Worm (Caenorhabditis elegans) whole organism, L1 larva: ENCODE measurements around the gene str-140.
A peak's percentile ranks its signal among the peaks of the same experiment; 100 is the strongest.

Experiments
- C04F5.9 ChIP-seq: sonication (generic microtip); optimal IDR thresholded peaks from 2 replicates; lab custom pipeline; 2016; ENCODE audit warnings: missing genetic modification characterization, missing compliant biosample characterization
- C34B4.2 ChIP-seq: sonication (generic microtip); optimal IDR thresholded peaks from 2 replicates; lab custom pipeline; 2017; ENCODE audit warnings: mild to moderate bottlenecking, missing genetic modification characterization, missing compliant biosample characterization
- aha-1 ChIP-seq: fragments of 150-350 bp; optimal IDR thresholded peaks from 2 replicates; lab custom pipeline; 2014; ENCODE audit warnings: missing biosample characterization, missing genetic modification characterization
- blmp-1 ChIP-seq: fragments of 150-350 bp; optimal IDR thresholded peaks from 2 replicates; lab custom pipeline; 2014; ENCODE audit warnings: missing biosample characterization, missing genetic modification characterization
- ceh-63 ChIP-seq: fragments of 200-800 bp; sonication (Bioruptor generic); optimal IDR thresholded peaks from 2 replicates; lab custom pipeline; 2018; ENCODE audit warnings: mild to moderate bottlenecking, missing genetic modification characterization, missing compliant biosample characterization
- ceh-8 ChIP-seq: fragments of 200-800 bp; sonication (Bioruptor generic); optimal IDR thresholded peaks from 2 replicates; lab custom pipeline; 2018; ENCODE audit warnings: mild to moderate bottlenecking, missing genetic modification characterization, moderate library complexity, missing compliant biosample characterization
- ceh-82 ChIP-seq, 3 experiments: fragments of 150-350 bp in 1 of 3; sonication (generic microtip) in 2 of 3; optimal IDR thresholded peaks; 2 replicates each; lab custom pipeline; 2014 to 2017; ENCODE audit warnings: missing biosample characterization in 3 of 3, missing genetic modification characterization in 3 of 3
- ces-1 ChIP-seq: fragments of 150-350 bp; optimal IDR thresholded peaks from 2 replicates; lab custom pipeline; 2014; ENCODE audit warnings: missing biosample characterization, missing genetic modification reagents, missing genetic modification characterization
- dsc-1 ChIP-seq: sonication (generic microtip); optimal IDR thresholded peaks from 2 replicates; lab custom pipeline; 2016; ENCODE audit warnings: mild to moderate bottlenecking, missing genetic modification characterization, missing compliant biosample characterization
- efl-1 ChIP-seq, 4 experiments: fragments of 150-350 bp; optimal IDR thresholded peaks in 3 of 4; peaks in 1 of 4; 1 replicate in 1 of 4; 2 replicates in 3 of 4; lab custom pipeline; 2014; ENCODE audit warnings: missing biosample characterization in 2 of 4, missing genetic modification characterization in 2 of 4, missing genetic modification reagents in 2 of 4
- elt-3 ChIP-seq, 6 experiments: fragments of 150-350 bp in 1 of 6; sonication (generic microtip); optimal IDR thresholded peaks; 2 replicates each; lab custom pipeline; 2017 to 2018; ENCODE audit warnings: missing biosample characterization in 6 of 6, missing genetic modification characterization in 6 of 6, inconsistent platforms in 1 of 6
- fkh-10 ChIP-seq: sonication (generic microtip); optimal IDR thresholded peaks from 2 replicates; lab custom pipeline; 2017; ENCODE audit warnings: missing biosample characterization, missing genetic modification reagents, missing genetic modification characterization
- grh-1 ChIP-seq: fragments of 200-800 bp; sonication (Bioruptor generic); IDR thresholded peaks from 2 replicates; pipeline ENCODE4 v1.3.6; 2022; ENCODE audit warnings: missing genetic modification reagents, missing genetic modification characterization, missing compliant biosample characterization
- hlh-17 ChIP-seq: fragments of 200-800 bp; sonication (Bioruptor generic); optimal IDR thresholded peaks from 2 replicates; lab custom pipeline; 2018; ENCODE audit warnings: missing genetic modification characterization, mild to moderate bottlenecking, missing compliant biosample characterization, moderate library complexity, borderline replicate concordance
- hlh-4 ChIP-seq: sonication (generic microtip); optimal IDR thresholded peaks from 2 replicates; lab custom pipeline; 2016; ENCODE audit warnings: mild to moderate bottlenecking, missing genetic modification characterization, missing compliant biosample characterization
- hpl-2 ChIP-seq: fragments of 150-350 bp; optimal IDR thresholded peaks from 2 replicates; lab custom pipeline; 2014; ENCODE audit warnings: missing biosample characterization, missing genetic modification reagents, missing genetic modification characterization
- irx-1 ChIP-seq: sonication (generic microtip); optimal IDR thresholded peaks from 2 replicates; lab custom pipeline; 2016; ENCODE audit warnings: missing genetic modification characterization, missing compliant biosample characterization
- lin-39 ChIP-seq: fragments of 150-350 bp; optimal IDR thresholded peaks from 2 replicates; lab custom pipeline; 2014; ENCODE audit warnings: missing biosample characterization, missing genetic modification reagents, missing genetic modification characterization
- nhr-11 ChIP-seq: fragments of 150-350 bp; optimal IDR thresholded peaks from 2 replicates; lab custom pipeline; 2014; ENCODE audit warnings: missing biosample characterization, missing genetic modification characterization
- nhr-12 ChIP-seq: sonication (generic microtip); optimal IDR thresholded peaks from 2 replicates; lab custom pipeline; 2017; ENCODE audit warnings: missing biosample characterization, missing genetic modification characterization
- nhr-19 ChIP-seq: fragments of 200-800 bp; sonication (Bioruptor generic); conservative IDR thresholded peaks from 2 replicates; pipeline ENCODE4 v1.3.6; 2022; ENCODE audit warnings: missing genetic modification characterization, missing compliant biosample characterization
- nhr-28 ChIP-seq: fragments of 150-350 bp; optimal IDR thresholded peaks from 2 replicates; lab custom pipeline; 2014; ENCODE audit warnings: missing biosample characterization, missing genetic modification characterization
- nhr-84 ChIP-seq: sonication (generic microtip); optimal IDR thresholded peaks from 2 replicates; lab custom pipeline; 2017; ENCODE audit warnings: missing biosample characterization, missing genetic modification characterization
- pag-3 ChIP-seq: sonication (generic microtip); optimal IDR thresholded peaks from 2 replicates; lab custom pipeline; 2017; ENCODE audit warnings: missing genetic modification characterization, mild to moderate bottlenecking, missing compliant biosample characterization, antibody characterized with exemption, borderline replicate concordance; ENCODE audit not compliant: insufficient read depth
- pqm-1 ChIP-seq: sonication (generic microtip); optimal IDR thresholded peaks from 3 replicates; lab custom pipeline; 2017; ENCODE audit warnings: missing biosample characterization, missing genetic modification characterization
- snu-23 ChIP-seq: sonication (generic microtip); optimal IDR thresholded peaks from 2 replicates; lab custom pipeline; 2016; ENCODE audit warnings: missing genetic modification characterization, missing compliant biosample characterization
- sox-4 ChIP-seq: sonication (generic microtip); optimal IDR thresholded peaks from 2 replicates; lab custom pipeline; 2016; ENCODE audit warnings: missing genetic modification characterization, missing compliant biosample characterization
- swsn-7 ChIP-seq: sonication (generic microtip); optimal IDR thresholded peaks from 2 replicates; lab custom pipeline; 2016; ENCODE audit warnings: missing genetic modification characterization, missing compliant biosample characterization
- unc-62 ChIP-seq: fragments of 150-350 bp; optimal IDR thresholded peaks from 2 replicates; lab custom pipeline; 2014; ENCODE audit warnings: missing biosample characterization, missing genetic modification reagents, missing genetic modification characterization
- unc-98 ChIP-seq: fragments of 200-800 bp; sonication (Bioruptor generic); IDR thresholded peaks from 2 replicates; pipeline ENCODE4 v1.3.6; 2022; ENCODE audit warnings: missing genetic modification characterization, missing compliant biosample characterization
- xbp-1 ChIP-seq: sonication (generic microtip); optimal IDR thresholded peaks from 2 replicates; lab custom pipeline; 2016; ENCODE audit warnings: missing genetic modification characterization, missing compliant biosample characterization
- zip-4 ChIP-seq: fragments of 200-800 bp; sonication (Bioruptor generic); optimal IDR thresholded peaks from 2 replicates; lab custom pipeline; 2018; ENCODE audit warnings: mild to moderate bottlenecking, missing genetic modification characterization, moderate library complexity, missing compliant biosample characterization
- ztf-11 ChIP-seq, 2 experiments: sonication (generic microtip); optimal IDR thresholded peaks; 2 replicates each; lab custom pipeline; 2016 to 2017; ENCODE audit warnings: missing genetic modification characterization in 2 of 2, missing biosample characterization in 1 of 2, missing compliant biosample characterization in 1 of 2
- ztf-4 ChIP-seq: fragments of 150-350 bp; optimal IDR thresholded peaks from 2 replicates; lab custom pipeline; 2014; ENCODE audit warnings: missing biosample characterization, missing genetic modification characterization

The str-140 gene

ce11 chrV:8069637-8070036, 1.9 kb upstream of the str-140 start, which contains the start of gene str-143:
Gene str-143 (minus strand): TSS chrV:8069737.
- TF ChIP-seq ztf-4 (tag; lab: Kevin White, UChicago) (no peak), sox-4 (no peak), xbp-1 (no peak), swsn-7 (no peak), nhr-19 (no peak), ceh-8 (GFP tag; lab: Kevin White, UChicago) (no peak), unc-98 (no peak), nhr-84 (tag; lab: Kevin White, UChicago) (no peak), lin-39 (tag; lab: Kevin White, UChicago) (no peak), ces-1 (GFP tag; lab: Kevin White, UChicago) (no peak), unc-62 (GFP tag; lab: Kevin White, UChicago) (no peak), hpl-2 (GFP tag; lab: Kevin White, UChicago) (no peak), C04F5.9 (tag; lab: Kevin White, UChicago) (no peak), ceh-82 (tag; optimal IDR thresholded peaks at IDR 0.05; lab: Kevin White, UChicago) (no peak), hlh-4 (no peak), irx-1 (tag; lab: Kevin White, UChicago) (no peak), nhr-28 (tag; lab: Kevin White, UChicago) (no peak), hlh-17 (GFP tag; lab: Kevin White, UChicago) (no peak), snu-23 (no peak), efl-1 (optimal IDR thresholded peaks at IDR 0.05; lab: Kevin White, UChicago) (no peak), efl-1 (GFP tag; optimal IDR thresholded peaks at IDR 0.05 in 1 of 2; lab: Kevin White, UChicago) (no peak)
- TF ChIP-seq, all 84 proteins: peak for 0

- TF ChIP-seq fkh-10 (GFP tag; lab: Kevin White, UChicago): no peak
- TF ChIP-seq zip-4 (GFP tag; lab: Kevin White, UChicago): no peak
- no peak for TF ChIP-seq elt-3 (tag; optimal IDR thresholded peaks at IDR 0.05; lab: Kevin White, UChicago)
- no peak for TF ChIP-seq C34B4.2 (tag; lab: Kevin White, UChicago)
- TF ChIP-seq nhr-11: no peak
- TF ChIP-seq lin-39 (tag; lab: Kevin White, UChicago): no peak
- TF ChIP-seq, all 84 proteins: peak for 0
Measured at ce11 chrV:8062074-8062473, 5.6 kb downstream of the str-140 start, which contains the start of gene str-139. Gene str-139 (minus strand): TSS chrV:8062174.

- TF ChIP-seq ceh-63: no peak
- no peak for TF ChIP-seq pag-3 (tag; lab: Kevin White, UChicago)
- TF ChIP-seq aha-1: no peak
- no peak for TF ChIP-seq pqm-1 (tag; lab: Kevin White, UChicago)
- no peak for TF ChIP-seq nhr-12 (tag; lab: Kevin White, UChicago)
- TF ChIP-seq unc-98: no peak
- TF ChIP-seq grh-1 (GFP tag; lab: Robert Waterston, UW): no peak
- TF ChIP-seq elt-3 (tag; optimal IDR thresholded peaks at IDR 0.05; lab: Kevin White, UChicago): no peak
- no peak for TF ChIP-seq dsc-1 (tag; lab: Kevin White, UChicago)
- TF ChIP-seq hlh-4: no peak
- no peak for TF ChIP-seq ztf-11 (tag; optimal IDR thresholded peaks at IDR 0.05; lab: Kevin White, UChicago)
Measured at ce11 chrV:8058359-8058758, 9.3 kb downstream of the str-140 start, which contains the start of gene str-138. Gene str-138 (plus strand): TSS chrV:8058659.

- 0 out of 2 replicates have a peak, but pooled peaks have one; percentile 14 for TF ChIP-seq grh-1 (GFP tag; lab: Robert Waterston, UW)
Measured at ce11 chrV:8057771-8058170, 9.9 kb downstream of the str-140 start.

ce11 chrV:8055170-8055569, 12.5 kb downstream of the str-140 start:
- TF ChIP-seq aha-1 (no peak), blmp-1 (peak; percentile 79)
